Fruit fly (Drosophila melanogaster) whole organism, larva: ENCODE results near the gene Fit1.
A peak's percentile ranks its signal among the peaks of the same experiment; 100 is the strongest.

Experiments used
- noc ChIP-seq: fragments of 200-800 bp; sonication (Bioruptor generic); optimal IDR thresholded peaks from 3 replicates; lab custom pipeline; 2019; ENCODE audit warnings: missing biosample characterization, mild to moderate bottlenecking, missing genetic modification characterization, moderate library complexity

Gene Fit1

DNA sequence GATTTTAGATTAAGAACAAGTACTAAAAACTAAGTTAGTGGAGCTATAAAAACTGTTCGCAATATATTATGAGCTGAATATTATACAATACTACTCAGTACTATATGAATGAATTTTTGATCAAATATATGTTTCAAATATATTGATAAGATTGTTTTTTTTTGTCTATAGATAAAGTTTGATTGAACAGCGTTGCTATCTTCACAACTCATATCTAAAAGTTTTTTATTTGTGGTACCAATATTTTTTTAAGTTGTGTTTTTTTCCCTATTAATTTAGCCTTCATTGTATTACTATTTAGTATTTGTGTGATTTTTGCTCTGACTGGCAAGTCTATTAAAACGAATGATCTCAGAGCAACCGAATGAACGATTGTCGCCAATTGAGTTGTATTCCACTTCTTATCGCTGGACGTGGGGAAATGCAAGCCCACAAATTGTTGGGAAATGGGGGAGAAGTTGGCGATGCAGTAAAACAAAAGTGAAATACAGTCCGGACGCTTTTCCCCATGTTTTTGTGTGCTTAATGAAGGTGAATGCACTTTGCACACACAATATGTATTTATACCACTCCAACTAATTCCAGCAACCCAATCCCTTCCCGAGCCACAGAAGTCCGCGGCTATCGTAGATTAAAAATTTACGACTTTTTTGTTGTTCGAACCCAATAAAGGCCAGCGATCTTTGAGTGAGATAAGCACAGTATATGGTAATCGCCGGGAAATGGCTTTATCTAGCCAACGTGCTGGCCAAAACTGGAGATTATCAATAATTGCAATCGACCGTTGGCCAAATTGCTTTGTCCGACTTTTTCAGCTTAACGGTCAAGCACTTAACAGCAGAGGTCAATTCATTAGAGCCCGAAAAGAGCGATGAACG lies 13.4 kb downstream of the Fit1 start:
- peak; percentile 89 for TF ChIP-seq noc

DNA sequence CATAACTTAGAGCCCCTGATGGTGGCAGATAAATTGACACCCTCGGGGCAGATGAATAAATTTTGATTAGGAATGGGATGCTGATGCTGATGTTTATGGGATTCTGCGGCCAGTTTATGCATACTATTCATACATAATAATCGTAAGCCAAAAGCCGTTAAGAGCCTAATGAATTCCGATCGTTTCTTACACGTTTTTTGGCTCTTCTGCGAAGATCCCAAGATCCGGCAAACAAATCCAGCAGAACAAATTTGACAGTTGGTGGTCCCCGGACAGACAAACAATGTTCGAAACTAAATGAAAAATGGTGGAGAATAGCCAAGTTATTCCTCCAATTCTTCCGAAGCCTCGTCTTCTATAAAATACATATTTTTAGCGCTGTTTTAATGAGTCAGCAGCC lies 14.1 kb downstream of the Fit1 start:
- peak; percentile 33 for TF ChIP-seq noc

DNA sequence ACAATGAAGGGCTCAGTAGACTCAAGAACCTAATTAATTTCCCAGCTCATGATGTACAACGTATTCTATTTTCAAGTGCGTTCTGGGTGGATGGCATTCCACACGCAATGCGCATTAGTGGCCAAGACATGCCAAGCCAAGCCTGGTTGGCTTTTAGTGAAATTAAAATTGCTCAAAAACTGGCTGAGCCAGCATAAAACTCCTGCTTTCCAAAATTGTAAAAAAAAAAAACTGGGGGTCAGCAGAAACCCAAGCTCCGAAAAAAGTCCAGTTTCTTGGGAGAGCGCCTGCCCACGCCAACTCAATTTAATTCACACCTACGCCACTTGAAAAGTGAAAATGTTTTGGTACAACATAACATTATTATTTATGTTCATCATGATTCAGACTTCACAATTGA lies 15.0 kb downstream of the Fit1 start:
- TF ChIP-seq noc: no peak

DNA sequence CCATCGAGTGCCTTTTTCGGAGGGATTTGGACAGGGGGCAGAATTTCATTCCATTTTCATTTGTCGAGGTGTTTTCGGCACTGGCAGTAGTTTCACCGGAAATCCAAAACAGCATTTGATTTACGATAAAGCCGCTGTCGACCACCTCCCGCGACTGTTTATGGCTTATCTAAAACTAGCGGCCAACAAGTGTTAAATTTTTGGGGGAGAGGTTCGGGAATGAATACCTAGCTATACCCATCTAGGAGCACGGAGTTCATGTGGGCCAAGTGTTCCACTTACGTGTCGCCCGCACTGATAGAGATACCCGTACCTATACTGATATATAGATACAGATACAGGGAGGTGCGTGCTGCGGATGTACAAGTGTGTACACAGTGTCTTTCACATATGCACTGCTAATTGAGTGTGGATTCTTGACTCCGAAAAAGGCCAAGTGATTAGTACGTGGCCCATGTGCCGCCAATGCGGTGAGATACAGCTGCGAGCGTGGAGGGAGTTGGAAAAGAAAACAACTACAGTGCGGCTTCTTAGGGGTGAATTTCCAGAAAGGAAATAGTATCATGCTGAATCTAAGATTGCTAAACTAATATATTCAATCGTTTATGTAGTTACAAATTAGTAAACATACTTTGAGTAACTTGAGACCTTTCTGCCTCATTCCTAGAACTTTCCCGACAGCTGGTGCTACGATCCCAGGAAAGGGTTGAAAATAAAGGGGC lies 16.4 kb downstream of the Fit1 start:
- no peak for TF ChIP-seq noc

DNA sequence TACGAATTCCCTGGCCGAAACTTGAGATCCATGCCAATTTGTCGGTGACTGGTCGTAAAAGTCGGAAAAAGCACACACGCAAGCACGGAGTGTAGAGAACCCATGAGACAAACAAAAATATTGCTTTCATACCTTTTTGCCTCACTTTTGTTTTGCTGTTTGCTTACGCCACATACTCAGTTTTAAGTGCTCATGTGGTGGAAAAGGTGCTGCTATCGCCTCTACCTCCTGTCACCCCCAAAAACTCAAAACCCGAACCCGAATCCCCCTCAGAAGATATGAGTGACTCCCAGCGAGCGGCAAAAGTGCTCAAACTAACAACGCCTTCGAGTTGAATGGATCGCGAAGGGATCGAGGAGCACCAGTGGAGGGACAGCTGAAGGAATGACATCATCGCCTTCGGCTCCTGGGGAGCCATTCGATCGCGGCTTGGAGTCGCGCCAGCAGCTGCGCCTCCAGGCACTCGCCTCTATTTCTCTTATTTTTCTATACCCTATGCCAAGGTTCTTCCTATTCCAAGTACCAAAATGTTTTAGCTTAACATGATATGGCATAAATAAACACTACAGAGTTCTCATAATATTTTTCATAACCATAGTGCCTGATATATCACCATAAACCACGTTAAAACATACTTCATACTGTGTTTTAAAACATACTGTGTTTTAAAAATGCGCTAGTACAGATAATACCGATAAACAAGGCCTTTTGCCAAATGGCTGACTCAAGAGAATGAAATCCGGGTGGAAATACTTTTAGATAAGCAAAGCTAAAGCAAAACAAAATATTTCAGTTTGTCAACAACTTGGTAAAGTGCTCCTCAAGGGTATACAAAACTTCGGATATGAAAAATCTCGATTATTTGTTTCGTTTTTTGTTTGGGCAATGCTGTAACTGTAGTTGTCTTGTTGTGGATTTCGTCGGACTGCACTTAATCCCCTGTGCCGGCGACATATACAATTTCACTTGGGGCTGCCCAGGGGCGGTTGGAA lies 17.3 kb downstream of the Fit1 start:
- TF ChIP-seq noc: no peak

DNA sequence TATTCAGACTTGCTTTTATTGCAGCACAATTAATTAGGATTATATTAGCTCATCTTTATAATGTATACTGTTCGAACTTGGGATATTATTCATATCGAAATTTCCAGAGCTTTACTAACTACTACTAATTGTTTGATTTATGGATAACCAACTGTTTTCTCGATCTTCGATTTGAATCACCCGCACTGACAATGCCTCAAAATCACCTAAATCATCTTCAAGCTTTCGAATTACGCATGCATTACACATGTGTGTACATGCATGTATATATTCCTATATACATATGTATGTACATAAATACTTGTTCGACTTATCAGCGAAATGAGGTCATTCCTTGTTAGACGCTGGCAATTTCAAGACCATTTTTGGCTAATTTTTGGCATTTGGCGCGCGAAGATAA lies 18.2 kb downstream of the Fit1 start:
- no peak for TF ChIP-seq noc

DNA sequence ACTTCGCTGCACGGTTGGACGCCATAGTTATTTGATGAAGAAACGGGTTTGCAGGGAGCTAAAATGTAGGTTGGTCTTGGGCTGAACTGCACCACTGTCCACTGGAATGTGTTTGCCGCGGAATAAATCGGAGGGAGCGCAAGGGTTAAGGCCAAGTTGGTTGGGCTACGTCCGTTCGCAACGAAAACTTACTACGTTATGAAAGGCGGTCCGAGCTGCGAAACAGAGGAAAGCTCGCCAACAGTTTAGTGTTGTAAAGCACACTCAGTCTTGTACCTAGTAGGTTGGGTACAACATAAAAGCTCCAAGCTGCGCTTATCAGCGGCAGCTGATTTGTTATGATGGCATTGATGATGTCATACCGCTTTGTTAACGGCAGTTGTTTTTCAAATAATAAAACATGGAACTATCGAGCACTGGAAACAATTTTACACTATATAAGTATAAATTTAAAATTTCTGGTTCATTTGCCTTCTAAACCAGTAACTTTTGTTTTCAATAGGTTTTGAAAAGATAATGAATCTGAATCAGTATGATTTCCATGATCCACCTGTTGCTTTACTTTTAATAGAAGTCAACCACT lies 18.9 kb downstream of the Fit1 start, which contains the start of gene Chd64:
Chd64 (minus strand) TSS at position 204 of the 583 bp plus-strand sequence.
- peak; percentile 39 for TF ChIP-seq noc

DNA sequence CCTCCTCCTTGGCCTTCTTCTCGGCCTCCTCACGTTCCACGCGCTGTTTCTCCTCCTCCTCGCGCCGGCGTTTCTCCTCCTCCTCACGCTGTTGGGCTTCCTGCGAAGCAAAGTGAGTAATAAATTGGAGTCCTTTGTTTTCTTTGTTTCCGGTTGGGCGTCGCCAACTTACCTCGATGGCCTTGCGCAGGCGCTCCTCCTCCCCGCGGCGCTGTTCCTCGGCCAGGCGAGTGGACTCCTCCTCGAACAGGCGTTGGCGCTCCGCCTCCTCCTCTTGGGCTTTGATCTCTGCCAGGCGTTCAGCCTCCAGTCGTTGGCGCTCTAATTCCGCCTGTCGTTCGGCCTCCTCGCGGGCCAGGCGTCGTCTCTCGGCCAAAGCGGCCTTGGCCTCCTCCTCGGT lies 22.3 kb downstream of the Fit1 start:
- TF ChIP-seq noc: no peak

DNA sequence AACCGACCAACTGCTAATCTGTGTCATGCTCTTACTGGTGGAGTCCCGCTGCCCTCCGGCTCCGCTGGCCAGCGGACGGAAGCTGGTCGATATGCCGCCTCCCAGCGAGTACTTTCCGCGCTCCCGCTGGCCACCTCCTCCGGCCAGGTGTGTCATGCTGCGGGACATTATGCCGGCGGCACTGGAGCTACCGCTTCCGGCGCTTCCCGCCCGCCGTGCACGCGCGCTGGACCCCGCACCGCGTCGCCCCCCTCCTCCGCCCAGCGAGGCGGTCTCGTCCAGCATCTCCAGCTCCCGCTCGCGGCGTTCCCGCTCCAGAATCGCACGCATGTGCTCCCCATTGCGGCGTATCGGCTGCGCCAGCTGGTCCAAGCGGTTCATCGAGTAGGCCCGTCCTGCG lies 25.2 kb downstream of the Fit1 start:
- no peak for TF ChIP-seq noc

DNA sequence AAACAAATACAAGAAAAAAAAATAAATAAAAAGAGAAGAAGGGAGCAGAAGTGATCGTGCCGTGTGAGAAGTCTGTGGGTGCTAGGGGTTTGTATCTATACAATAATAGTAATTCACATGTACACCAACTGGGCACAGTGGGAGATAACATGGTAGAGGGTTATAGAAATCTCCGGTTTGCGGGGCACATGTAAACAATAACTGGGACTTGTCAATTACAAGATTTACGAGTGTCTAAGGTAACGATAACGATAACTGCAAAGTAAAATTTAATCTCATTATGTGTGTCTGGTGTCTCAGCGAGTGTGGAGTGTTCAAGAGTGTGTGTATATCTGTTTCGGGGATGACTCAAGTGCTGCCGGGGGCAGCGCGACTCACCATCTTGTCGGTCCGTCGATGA lies 27.4 kb downstream of the Fit1 start:
- no peak for TF ChIP-seq noc

DNA sequence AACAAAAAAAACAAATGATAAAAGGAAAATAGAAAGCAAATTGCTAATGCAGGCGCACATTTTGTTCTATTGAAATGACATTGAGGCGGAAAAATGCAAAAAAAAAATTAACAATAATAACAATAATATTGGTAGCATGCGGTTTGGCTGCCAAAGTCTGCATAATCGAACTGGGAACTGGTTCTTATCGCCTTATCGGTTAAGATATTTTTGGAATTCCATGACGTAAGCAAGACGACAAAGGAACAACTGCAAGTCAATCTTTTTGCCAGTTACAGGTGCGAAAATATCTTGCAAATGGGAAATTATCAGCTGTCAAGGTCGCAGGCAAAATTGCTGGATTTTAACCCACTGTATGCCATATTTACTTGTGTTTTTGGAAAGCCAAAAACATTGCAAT lies 29.2 kb downstream of the Fit1 start:
- TF ChIP-seq noc: no peak

DNA sequence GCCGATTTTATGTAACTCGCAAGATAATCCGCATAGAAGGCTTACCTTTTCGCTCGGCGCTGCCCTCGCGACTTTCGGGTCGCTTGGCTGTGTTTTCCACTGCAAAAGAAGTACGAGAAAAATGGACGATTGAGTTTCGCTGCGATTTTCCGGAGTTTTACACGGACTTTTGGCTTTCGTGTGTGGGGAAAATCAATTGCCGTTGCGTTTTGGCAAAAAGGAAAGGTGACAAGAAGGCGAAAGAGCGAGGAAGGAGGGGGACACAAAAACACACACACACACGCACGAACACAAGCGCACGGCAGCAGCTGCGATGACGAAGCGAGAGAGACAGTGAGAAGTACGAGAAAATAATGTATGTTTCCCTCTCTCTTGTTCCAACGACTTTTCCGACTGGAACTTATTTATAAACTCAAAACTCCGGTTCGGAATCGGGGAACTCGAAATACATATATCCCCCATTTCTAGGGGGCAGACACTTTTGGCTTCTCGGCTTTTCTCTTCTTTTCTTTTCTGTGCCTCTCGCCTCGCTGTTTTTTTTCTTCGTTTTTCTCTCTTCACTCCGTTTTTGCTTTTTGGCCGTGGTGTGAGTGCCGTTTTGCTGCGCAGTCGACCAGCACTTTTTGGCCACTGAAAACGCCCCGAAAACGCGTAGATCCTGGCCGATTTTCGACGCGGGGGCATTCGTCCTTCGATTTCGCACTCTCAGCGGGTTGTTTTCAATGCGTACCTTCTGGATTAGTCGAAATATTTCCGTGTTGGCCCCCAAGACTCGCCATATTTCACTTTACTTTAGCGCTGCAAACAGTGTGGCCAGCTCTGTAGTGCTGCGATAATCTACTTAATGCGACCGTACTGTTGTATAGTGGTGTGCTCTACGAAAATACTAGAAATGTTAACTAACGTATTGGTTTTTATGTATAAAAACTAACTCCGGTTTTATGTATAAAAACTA lies 30.6 kb downstream of the Fit1 start, which contains the start of gene ens:
ens (minus strand) TSS at position 827 of the 955 bp plus-strand sequence.
- TF ChIP-seq noc: no peak

DNA sequence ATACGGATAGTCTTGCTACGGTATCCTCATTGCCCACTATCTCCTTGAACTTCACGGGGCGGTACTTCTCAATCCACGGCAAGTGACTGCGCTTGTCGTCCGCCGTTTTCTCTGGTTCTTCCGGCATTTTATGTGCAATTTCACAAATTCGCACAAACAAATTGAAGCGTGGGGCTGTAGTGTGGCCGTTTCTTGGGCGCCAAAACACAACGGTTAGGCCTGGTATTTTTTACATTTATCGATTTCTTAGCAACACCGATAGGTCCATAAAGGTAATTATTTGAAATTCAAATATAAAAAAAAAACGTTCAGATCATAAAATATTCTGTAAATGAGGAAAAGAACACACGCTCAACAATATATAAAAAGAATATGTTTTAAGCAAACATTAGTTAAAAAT lies 32.5 kb downstream of the Fit1 start, which contains the start of gene RfC4:
RfC4 (minus strand) TSS at position 182 of the 400 bp plus-strand sequence.
- TF ChIP-seq noc: no peak

DNA sequence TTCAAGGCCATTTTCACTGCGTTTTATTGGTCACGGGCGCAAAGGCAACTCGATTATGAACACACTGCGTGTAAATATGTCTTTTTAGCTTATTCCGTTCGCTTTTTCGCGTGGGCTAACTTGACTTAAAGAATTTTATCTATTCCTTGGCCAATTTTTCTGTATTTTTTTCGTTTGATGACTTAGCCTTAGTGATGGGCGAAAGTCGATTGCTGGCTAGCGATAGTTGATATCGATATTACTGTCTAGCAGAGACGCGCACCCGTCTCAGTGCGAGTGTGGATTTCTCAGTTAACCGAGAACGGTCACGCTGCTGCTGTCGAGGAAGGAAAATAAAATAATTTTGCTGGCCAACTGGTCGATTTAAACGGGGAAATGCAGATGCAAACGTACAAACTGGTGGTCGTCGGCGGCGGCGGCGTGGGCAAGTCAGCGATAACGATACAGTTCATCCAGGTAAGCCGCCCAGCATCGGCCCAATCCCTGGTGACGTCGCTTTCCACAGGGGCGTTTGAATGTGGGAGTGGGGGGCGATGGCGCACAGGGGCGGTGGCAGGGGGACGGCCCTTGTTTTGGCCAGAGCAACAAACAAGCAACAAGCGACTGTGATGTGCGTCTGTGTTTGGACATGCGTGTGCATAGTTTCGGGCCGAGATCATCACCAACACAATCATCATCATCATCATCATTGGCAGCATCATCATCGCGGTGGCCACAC lies 35.6 kb downstream of the Fit1 start, which contains the start of the genes Rop and Ras64B:
Rop (minus strand) TSS at position 193 of the 718 bp plus-strand sequence.
Ras64B (plus strand) TSS at position 273 of the 718 bp plus-strand sequence.
- peak; percentile 27 for TF ChIP-seq noc
